Worm (Caenorhabditis elegans) whole organism, early embryonic: ENCODE data around the gene F35B3.7.

Experiments used
- hmbx-1 ChIP-seq: sonication (generic microtip); optimal IDR thresholded peaks from 2 replicates; lab custom pipeline; 2016; ENCODE audit warnings: mild to moderate bottlenecking, missing genetic modification characterization, missing compliant biosample characterization
- scrt-1 ChIP-seq: fragments of 200-800 bp; sonication (Bioruptor generic); IDR thresholded peaks from 2 replicates; pipeline ENCODE4 v1.3.6; 2022; ENCODE audit warnings: missing genetic modification characterization, missing compliant biosample characterization

ce11 chrX:17003473-17004123 lies 39.3 kb downstream of the F35B3.7 start:
- TF ChIP-seq hmbx-1 (tag; lab: Kevin White, UChicago) (no peak), scrt-1 (GFP tag; lab: Robert Waterston, UW) (no peak)
